Fruit fly (Drosophila melanogaster): ENCODE measurements around the gene foxo.

DNA sequence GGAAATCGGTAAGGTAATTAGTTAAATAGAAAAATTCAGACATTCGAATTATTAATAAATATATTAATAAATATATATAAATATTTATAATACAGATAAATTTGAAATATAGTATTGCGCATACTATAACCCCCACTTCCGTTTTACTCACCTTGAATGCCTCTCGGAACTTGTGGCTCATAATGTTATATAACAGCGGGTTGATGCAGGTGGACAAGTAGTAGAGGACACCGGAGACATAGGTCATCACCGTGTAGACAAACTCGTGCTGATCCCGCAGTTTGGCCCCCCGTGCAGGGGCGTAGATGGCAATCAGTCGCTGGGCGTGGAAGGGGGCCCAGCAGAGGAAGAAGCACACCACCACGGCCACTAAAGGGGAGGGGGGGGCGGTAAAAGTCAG is 44.2 kb downstream of the foxo start:
- no peak for TF ChIP-seq OdsH (GFP tag; optimal IDR thresholded peaks at IDR 0.05)
- no peak for TF ChIP-seq CG11294 (GFP tag; IDR thresholded peaks at IDR 0.05)
- no peak for TF ChIP-seq Sox14 (GFP tag; optimal IDR thresholded peaks at IDR 0.05)
- TF ChIP-seq cyc (GFP tag; optimal IDR thresholded peaks at IDR 0.05) = no peak
- no peak for TF ChIP-seq achi (GFP tag; optimal IDR thresholded peaks at IDR 0.05)
- TF ChIP-seq CG6854 (GFP tag; optimal IDR thresholded peaks at IDR 0.05) = no peak
- TF ChIP-seq Gug (GFP tag; IDR thresholded peaks at IDR 0.05) = no peak
- TF ChIP-seq CG7368 (GFP tag; optimal IDR thresholded peaks at IDR 0.05) = no peak
